Worm (Caenorhabditis elegans): Measurements from ENCODE around the gene T14B4.20.

The T14B4.20 gene

DNA sequence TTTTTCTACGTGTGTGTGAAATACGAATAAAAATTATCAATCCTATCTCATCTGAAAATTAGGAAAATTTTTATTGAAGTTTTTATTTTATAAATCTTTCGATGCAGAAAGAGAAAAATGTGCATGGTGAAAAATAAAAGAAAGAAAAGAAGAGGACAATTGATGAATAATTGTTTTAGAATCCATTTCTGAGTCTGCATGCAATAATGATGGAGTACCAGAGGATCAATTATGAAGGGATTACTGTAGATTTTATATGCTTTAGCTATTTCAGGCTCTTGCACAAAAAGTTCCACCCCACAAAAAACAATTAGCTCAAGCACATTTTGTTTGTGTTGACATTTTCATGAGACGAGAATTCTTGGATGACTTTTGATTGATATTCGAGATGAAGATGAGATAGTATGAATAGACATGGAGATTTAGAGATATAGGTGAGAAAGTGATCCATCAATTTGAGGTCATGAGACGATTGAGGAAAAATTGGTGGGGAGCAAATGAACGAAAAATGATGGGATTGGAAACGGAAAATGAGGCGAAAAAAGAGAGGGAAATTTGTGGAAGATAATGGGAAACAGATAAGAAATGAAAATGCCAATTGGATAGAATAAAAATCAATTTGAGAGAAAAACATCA, 11.0 kb upstream of the T14B4.20 start, which contains the start of gene rpy-1:
Gene rpy-1, minus strand, starts transcription at position 51 of the 636 bp plus-strand sequence.
- TF ChIP-seq unc-3 (GFP tag; conservative IDR thresholded peaks at IDR 0.05): no peak
- no peak for TF ChIP-seq unc-3 (tag; optimal IDR thresholded peaks at IDR 0.05)
- no peak for TF ChIP-seq dmd-4 (tag; optimal IDR thresholded peaks at IDR 0.05; ENCODE audit: borderline replicate concordance)
- peak; percentile 19 for TF ChIP-seq ceh-18 (tag; optimal IDR thresholded peaks at IDR 0.05)
- TF ChIP-seq gmeb-2 (tag; optimal IDR thresholded peaks at IDR 0.05): no peak
- no peak for TF ChIP-seq ceh-30 (tag; optimal IDR thresholded peaks at IDR 0.05)
- no peak for TF ChIP-seq lin-11 (tag; optimal IDR thresholded peaks at IDR 0.05)
- TF ChIP-seq rnt-1 (tag; optimal IDR thresholded peaks at IDR 0.05): no peak
- peak; percentile 66 for TF ChIP-seq unc-55 (GFP tag; optimal IDR thresholded peaks at IDR 0.05)
- TF ChIP-seq ceh-14 (tag; optimal IDR thresholded peaks at IDR 0.05): no peak

DNA sequence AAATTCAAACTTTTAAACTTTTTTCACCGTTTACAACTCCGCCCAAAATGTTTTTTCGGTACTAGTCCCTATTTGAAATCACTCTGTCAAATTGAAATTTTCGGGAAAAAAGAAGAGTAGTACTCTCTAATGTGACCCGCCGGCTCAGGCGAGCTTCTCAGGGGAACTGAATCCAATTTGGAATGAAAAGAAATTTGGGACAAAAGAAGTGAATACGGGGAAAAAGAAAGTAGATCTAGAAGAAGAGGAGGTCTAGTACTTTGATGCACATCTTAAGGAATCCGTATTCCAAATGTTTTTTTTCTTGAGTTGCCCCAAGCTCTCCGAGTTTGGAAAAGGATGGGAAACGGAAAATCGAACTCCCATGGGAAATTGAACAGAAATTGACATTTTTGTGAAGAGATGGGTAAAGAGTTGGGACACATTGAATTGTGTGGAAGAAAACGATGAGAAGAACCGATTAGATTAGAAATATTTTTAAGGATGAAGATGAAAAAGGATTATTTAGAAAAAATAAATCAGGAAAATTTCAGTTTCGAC, 10.1 kb upstream of the T14B4.20 start:
- TF ChIP-seq C08G9.2 (tag; optimal IDR thresholded peaks at IDR 0.05) (no peak), unc-42 (tag; optimal IDR thresholded peaks at IDR 0.05) (peak; percentile 72), unc-3 (GFP tag; conservative IDR thresholded peaks at IDR 0.05) (no peak), unc-3 (tag; optimal IDR thresholded peaks at IDR 0.05) (peak; percentile 65)

DNA sequence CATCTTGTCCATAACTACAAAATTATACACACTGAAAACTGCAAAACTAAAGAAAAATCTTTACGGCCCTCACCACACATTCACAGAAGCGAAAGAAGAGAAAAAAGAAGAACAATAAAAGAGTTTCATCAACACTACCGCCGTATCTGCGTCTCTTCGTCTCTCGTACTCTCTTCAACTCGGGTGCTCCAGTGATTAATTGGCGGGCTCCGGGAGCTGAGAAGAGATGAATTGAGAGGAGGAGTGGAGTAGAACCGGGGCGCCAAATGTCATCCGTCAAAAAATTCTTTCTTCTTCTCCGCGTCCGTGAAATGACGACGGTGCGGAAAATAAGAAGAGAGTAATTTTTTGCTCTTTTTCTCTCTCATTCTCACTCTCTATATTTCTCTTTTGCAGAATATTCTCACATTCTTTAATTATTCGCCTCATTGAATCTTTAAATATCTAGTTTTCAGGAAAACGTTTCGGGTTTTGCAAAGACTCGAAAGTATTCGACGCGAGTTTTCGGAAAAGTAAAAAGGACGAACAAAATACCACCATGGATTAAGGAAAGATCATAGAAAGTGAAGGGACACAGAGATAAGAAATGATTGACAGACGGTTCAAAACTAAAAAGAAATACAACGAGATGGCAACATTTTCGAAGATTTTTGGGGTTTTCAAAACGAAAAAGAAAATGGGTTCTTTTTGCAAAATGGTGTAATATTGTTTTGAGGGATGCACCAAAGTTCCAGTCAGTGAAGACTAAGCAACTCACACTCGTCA, 9.0 kb upstream of the T14B4.20 start:
- TF ChIP-seq ztf-16 (tag; optimal IDR thresholded peaks at IDR 0.05): no peak
- TF ChIP-seq sdc-2 (tag; optimal IDR thresholded peaks at IDR 0.05): no peak
- peak; percentile 75 for TF ChIP-seq ceh-18 (tag; optimal IDR thresholded peaks at IDR 0.05)
- no peak for TF ChIP-seq nhr-232 (tag; optimal IDR thresholded peaks at IDR 0.05)
- TF ChIP-seq ceh-6 (GFP tag; optimal IDR thresholded peaks at IDR 0.05): no peak
- peak; percentile 41 for TF ChIP-seq rnt-1 (tag; optimal IDR thresholded peaks at IDR 0.05)
- TF ChIP-seq hlh-30 (tag; optimal IDR thresholded peaks at IDR 0.05; ENCODE audit: insufficient read depth): no peak
- no peak for TF ChIP-seq ceh-48 (tag; optimal IDR thresholded peaks at IDR 0.05)
- no peak for TF ChIP-seq pax-1 (tag; optimal IDR thresholded peaks at IDR 0.05)
- TF ChIP-seq unc-86 (tag; optimal IDR thresholded peaks at IDR 0.05): no peak
- no peak for TF ChIP-seq Y22D7AL.16 (tag; optimal IDR thresholded peaks at IDR 0.05)
- peak; percentile 2 for TF ChIP-seq unc-42 (tag; optimal IDR thresholded peaks at IDR 0.05)
- TF ChIP-seq hlh-6 (tag; optimal IDR thresholded peaks at IDR 0.05): no peak
- peak; percentile 27 for TF ChIP-seq ceh-31 (tag; optimal IDR thresholded peaks at IDR 0.05)
- no peak for TF ChIP-seq ceh-19 (GFP tag; optimal IDR thresholded peaks at IDR 0.05)
- peak; percentile 84 for TF ChIP-seq unc-55 (GFP tag; optimal IDR thresholded peaks at IDR 0.05)

DNA sequence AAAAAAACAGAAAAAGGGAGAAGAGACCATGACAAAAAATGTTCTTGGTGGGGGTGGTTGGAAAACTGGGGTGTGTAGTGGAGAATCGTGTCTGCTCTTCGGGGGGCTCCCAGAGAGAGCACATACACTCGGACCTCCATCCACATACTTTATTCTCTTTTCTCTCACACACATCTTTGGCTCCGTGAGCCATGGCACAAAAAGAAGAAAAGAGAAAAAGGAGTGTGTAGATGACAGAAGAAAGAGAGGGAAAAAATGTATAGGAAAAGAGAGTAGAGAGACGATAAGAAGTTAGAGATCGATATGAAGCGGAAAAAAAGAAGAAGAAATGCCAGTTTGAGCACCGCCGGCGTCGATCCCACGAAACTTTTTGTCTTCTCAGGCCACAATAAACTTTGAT, 7.7 kb upstream of the T14B4.20 start:
- no peak for TF ChIP-seq ceh-31 (tag; optimal IDR thresholded peaks at IDR 0.05)
- TF ChIP-seq ceh-18 (tag; optimal IDR thresholded peaks at IDR 0.05): peak; percentile 76
- no peak for TF ChIP-seq syd-9 (tag; optimal IDR thresholded peaks at IDR 0.05)
- no peak for TF ChIP-seq ceh-24 (tag; optimal IDR thresholded peaks at IDR 0.05)
- no peak for TF ChIP-seq pqm-1 (tag; optimal IDR thresholded peaks at IDR 0.05)
- TF ChIP-seq pag-3 (tag; optimal IDR thresholded peaks at IDR 0.05; ENCODE audit: borderline replicate concordance): no peak
- TF ChIP-seq C08G9.2 (tag; optimal IDR thresholded peaks at IDR 0.05): no peak
- no peak for TF ChIP-seq odd-2 (tag; optimal IDR thresholded peaks at IDR 0.05)
- no peak for TF ChIP-seq Y22D7AL.16 (tag; optimal IDR thresholded peaks at IDR 0.05)
- no peak for TF ChIP-seq lim-6 (tag; optimal IDR thresholded peaks at IDR 0.05)
- TF ChIP-seq fax-1 (tag; optimal IDR thresholded peaks at IDR 0.05): no peak
- peak; percentile 36 for TF ChIP-seq nfya-1 (tag; optimal IDR thresholded peaks at IDR 0.05)
- TF ChIP-seq ceh-9 (tag; optimal IDR thresholded peaks at IDR 0.05): no peak

All from whole organism, late embryonic.